Fruit fly (Drosophila melanogaster): Measurements from ENCODE around the gene APC7.

Gene APC7

DNA sequence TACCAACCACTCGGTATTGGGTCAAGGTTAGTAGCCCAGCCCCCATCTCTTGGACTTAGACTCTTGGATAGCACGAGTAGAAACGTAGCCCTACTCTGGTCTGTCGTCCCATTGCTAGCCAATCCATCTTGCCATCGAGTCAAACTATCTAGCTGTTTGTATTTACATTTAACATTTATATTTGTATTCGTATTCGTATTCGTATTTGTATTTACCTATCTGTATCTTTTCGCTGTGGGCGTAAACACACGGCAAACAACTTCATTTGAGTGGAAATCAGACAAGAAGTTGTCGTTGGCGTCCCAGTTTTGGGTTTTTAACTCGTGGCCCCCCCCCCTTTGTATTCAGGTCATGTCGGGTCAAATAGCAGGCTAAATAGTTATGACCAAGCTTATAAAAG, 17.4 kb downstream of the APC7 start (continued):
- TF ChIP-seq Ets97D (GFP tag; optimal IDR thresholded peaks at IDR 0.05), result no peak
- TF ChIP-seq CoRest (tag; optimal IDR thresholded peaks at IDR 0.05), result peak; percentile 7
- peak; percentile 63 for TF ChIP-seq Xrp1 (GFP tag; IDR thresholded peaks at IDR 0.05)
- no peak for TF ChIP-seq Neu2 (GFP tag; optimal IDR thresholded peaks at IDR 0.05; ENCODE audit: borderline replicate concordance)
- peak; percentile 30 for TF ChIP-seq CG1529 (GFP tag; optimal IDR thresholded peaks at IDR 0.05)
- no peak for TF ChIP-seq rib (GFP tag; IDR thresholded peaks at IDR 0.05)
- TF ChIP-seq CG16779 (GFP tag; IDR thresholded peaks at IDR 0.05), result no peak
- no peak for TF ChIP-seq CG10321 (GFP tag; IDR thresholded peaks at IDR 0.05)
- no peak for TF ChIP-seq ato (GFP tag; IDR thresholded peaks at IDR 0.05; ENCODE audit: partially characterized antibody)
- no peak for TF ChIP-seq tna (GFP tag; IDR thresholded peaks at IDR 0.05; ENCODE audit: partially characterized antibody)
- TF ChIP-seq cwo (GFP tag; optimal IDR thresholded peaks at IDR 0.05), result peak; percentile 9
- TF ChIP-seq Mes4 (GFP tag; optimal IDR thresholded peaks at IDR 0.05), result peak; percentile 29
- TF ChIP-seq CG12769 (tag; optimal IDR thresholded peaks at IDR 0.05), result peak; percentile 54
- peak in 1 of 2 experiments; percentile 8 for TF ChIP-seq Hr51 (GFP tag; optimal IDR thresholded peaks at IDR 0.05)
- TF ChIP-seq repo (GFP tag; optimal IDR thresholded peaks at IDR 0.05), result no peak
- no peak for TF ChIP-seq her (GFP tag; optimal IDR thresholded peaks at IDR 0.05)
- TF ChIP-seq D (optimal IDR thresholded peaks at IDR 0.05), result no peak
- TF ChIP-seq D (GFP tag; optimal IDR thresholded peaks at IDR 0.05), result no peak
- no peak for TF ChIP-seq CG31388 (GFP tag; optimal IDR thresholded peaks at IDR 0.05)
- TF ChIP-seq CG11695 (GFP tag; IDR thresholded peaks at IDR 0.05), result no peak
- no peak; the same call in 1 of the 2 replicates for TF ChIP-seq HLH3B (GFP tag; IDR thresholded peaks at IDR 0.05)
- no peak for TF ChIP-seq gsb (GFP tag; IDR thresholded peaks at IDR 0.05)
- TF ChIP-seq CG10959 (GFP tag; IDR thresholded peaks at IDR 0.05), result no peak
- peak; percentile 62 for TF ChIP-seq salm (tag; optimal IDR thresholded peaks at IDR 0.05)
- no peak for TF ChIP-seq ash1 (GFP tag; optimal IDR thresholded peaks at IDR 0.05)
- no peak for TF ChIP-seq HLH4C (GFP tag; IDR thresholded peaks at IDR 0.05; ENCODE audit: partially characterized antibody)
- TF ChIP-seq CG6254 (GFP tag; optimal IDR thresholded peaks at IDR 0.05), result peak; percentile 42
- peak; percentile 7 for TF ChIP-seq pum (GFP tag; optimal IDR thresholded peaks at IDR 0.05)
- no peak for TF ChIP-seq sc (optimal IDR thresholded peaks at IDR 0.05)
- TF ChIP-seq sc (GFP tag; optimal IDR thresholded peaks at IDR 0.05), result peak; percentile 16

DNA sequence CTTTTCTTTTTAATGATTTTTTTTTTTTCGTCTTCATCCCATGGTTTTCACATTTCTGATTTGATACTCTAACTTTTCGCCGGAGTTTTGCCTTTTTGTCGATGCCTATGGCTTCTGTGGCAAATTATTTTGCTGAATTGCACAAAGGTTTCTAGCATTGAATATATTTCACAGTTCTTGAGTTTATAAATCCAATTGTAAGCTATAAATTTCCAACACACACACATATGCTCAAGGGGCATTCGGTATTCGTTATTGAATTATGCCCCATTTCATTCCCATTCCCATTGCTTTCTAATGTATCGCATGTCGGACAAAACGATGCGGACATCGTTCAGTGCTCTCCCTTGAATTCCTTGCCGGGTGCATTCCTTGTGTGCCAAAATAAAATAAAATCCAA, 18.6 kb downstream of the APC7 start:
- TF ChIP-seq trh (GFP tag; optimal IDR thresholded peaks at IDR 0.05), result no peak
- TF ChIP-seq z (GFP tag; IDR thresholded peaks at IDR 0.05), result no peak
- TF ChIP-seq BEAF-32 (GFP tag; optimal IDR thresholded peaks at IDR 0.05), result no peak
- TF ChIP-seq gcm (GFP tag; optimal IDR thresholded peaks at IDR 0.05), result no peak
- peak; percentile 36 for TF ChIP-seq bcd (GFP tag; optimal IDR thresholded peaks at IDR 0.05)
- peak; percentile 37; the same call in 1 of the 2 replicates for TF ChIP-seq CG11247 (GFP tag; IDR thresholded peaks at IDR 0.05)
- TF ChIP-seq CG7987 (GFP tag; optimal IDR thresholded peaks at IDR 0.05), result no peak
- peak; percentile 78 for TF ChIP-seq Ets65A (GFP tag)
- TF ChIP-seq ftz-f1 (GFP tag; optimal IDR thresholded peaks at IDR 0.05), result no peak
- no peak for TF ChIP-seq her (GFP tag; optimal IDR thresholded peaks at IDR 0.05)
- TF ChIP-seq CG8765 (GFP tag; IDR thresholded peaks at IDR 0.05), result no peak
- peak; percentile 25 for TF ChIP-seq CG1529 (GFP tag; optimal IDR thresholded peaks at IDR 0.05)
- no peak for TF ChIP-seq CG4328 (GFP tag; optimal IDR thresholded peaks at IDR 0.05)
- no peak for TF ChIP-seq CG13894 (tag; optimal IDR thresholded peaks at IDR 0.05)
- TF ChIP-seq lab (GFP tag; optimal IDR thresholded peaks at IDR 0.05), result peak; percentile 10
- no peak for TF ChIP-seq NC2α (GFP tag; optimal IDR thresholded peaks at IDR 0.05)
- TF ChIP-seq gce (GFP tag; IDR thresholded peaks at IDR 0.05), result no peak
- no peak for TF ChIP-seq CG42726 (GFP tag; IDR thresholded peaks at IDR 0.05; ENCODE audit: partially characterized antibody)
- no peak for TF ChIP-seq Ravus (GFP tag; IDR thresholded peaks at IDR 0.05)
- no peak for TF ChIP-seq pros (GFP tag; optimal IDR thresholded peaks at IDR 0.05)
- no peak for TF ChIP-seq CG8359 (GFP tag; optimal IDR thresholded peaks at IDR 0.05; ENCODE audit: borderline replicate concordance)
- TF ChIP-seq CG4730 (GFP tag; IDR thresholded peaks at IDR 0.05), result peak; percentile 66
- peak; percentile 7 for TF ChIP-seq CG1233 (GFP tag; optimal IDR thresholded peaks at IDR 0.05)
- no peak for TF ChIP-seq BtbVII (GFP tag; optimal IDR thresholded peaks at IDR 0.05)
- TF ChIP-seq TFAM (GFP tag; optimal IDR thresholded peaks at IDR 0.05), result no peak

Data from whole organism, embryonic.